Worm (Caenorhabditis elegans): ENCODE measurements around the gene cpg-7.

ce11 chrII:14100963-14101362, 8.1 kb downstream of the cpg-7 start, which contains the start of gene bkip-1:
- TF ChIP-seq nfyb-1 (GFP tag; IDR thresholded peaks at IDR 0.05) (no peak), attf-6 (GFP tag; IDR thresholded peaks at IDR 0.05) (no peak), F49E8.2 (tag; optimal IDR thresholded peaks at IDR 0.05; ENCODE audit: insufficient read depth) (no peak), chd-7 (tag; optimal IDR thresholded peaks at IDR 0.05) (no peak), unc-62 (GFP tag; optimal IDR thresholded peaks at IDR 0.05) (no peak), sdz-38 (tag; optimal IDR thresholded peaks at IDR 0.05) (no peak), ztf-6 (GFP tag; IDR thresholded peaks at IDR 0.05) (no peak), aptf-3 (GFP tag; IDR thresholded peaks at IDR 0.05) (no peak), cebp-1 (GFP tag; IDR thresholded peaks at IDR 0.05) (no peak), cebp-1 (tag; optimal IDR thresholded peaks at IDR 0.05) (no peak), ZK185.1 (tag; optimal IDR thresholded peaks at IDR 0.05; ENCODE audit: poor library complexity, severe bottlenecking) (no peak), C06A6.2 (GFP tag; conservative IDR thresholded peaks at IDR 0.05) (no peak)

Data from whole organism, young adult.